Worm (Caenorhabditis elegans) whole organism, early embryonic: ENCODE results near the gene oma-2.

ENCODE experiments used
- B0310.2 ChIP-seq: sonication (generic microtip); optimal IDR thresholded peaks from 2 replicates; lab custom pipeline; 2016; ENCODE audit warnings: mild to moderate bottlenecking, missing genetic modification characterization, missing compliant biosample characterization
- aly-1 ChIP-seq: sonication (generic microtip); optimal IDR thresholded peaks from 2 replicates; lab custom pipeline; 2016; ENCODE audit warnings: missing genetic modification characterization, missing compliant biosample characterization
- hmg-4 ChIP-seq: fragments of 200-800 bp; sonication (Bioruptor generic); optimal IDR thresholded peaks from 2 replicates; lab custom pipeline; 2018; ENCODE audit warnings: mild to moderate bottlenecking, missing genetic modification characterization, missing compliant biosample characterization
- sea-1 ChIP-seq: fragments of 200-800 bp; sonication (Bioruptor generic); conservative IDR thresholded peaks from 2 replicates; pipeline ENCODE4 v1.3.6; 2022; ENCODE audit warnings: missing genetic modification characterization, missing compliant biosample characterization
- tbx-11 ChIP-seq: fragments of 200-800 bp; sonication (Bioruptor generic); IDR thresholded peaks from 2 replicates; pipeline ENCODE4 v1.3.6; 2022; ENCODE audit warnings: missing genetic modification characterization, missing compliant biosample characterization
- tbx-37 ChIP-seq: fragments of 200-800 bp; sonication (Bioruptor generic); conservative IDR thresholded peaks from 2 replicates; pipeline ENCODE4 v1.3.6; 2022; ENCODE audit warnings: missing genetic modification reagents, missing genetic modification characterization, missing compliant biosample characterization
- tra-4 ChIP-seq: sonication (generic microtip); optimal IDR thresholded peaks from 2 replicates; lab custom pipeline; 2017; ENCODE audit warnings: missing genetic modification characterization, missing compliant biosample characterization

- TF ChIP-seq hmg-4, result no peak
- no peak for TF ChIP-seq tra-4
- TF ChIP-seq sea-1 (GFP tag; lab: Robert Waterston, UW), result no peak
- TF ChIP-seq tbx-11, result no peak
- TF ChIP-seq B0310.2 (tag; lab: Kevin White, UChicago), result no peak
- no peak for TF ChIP-seq aly-1 (tag; lab: Kevin White, UChicago)
- TF ChIP-seq tbx-37 (GFP tag; lab: Robert Waterston, UW), result no peak
These were observed 46.5 kb downstream of the oma-2 start, which contains the start of gene catp-3 for ce11 chrV:8075712-8076111.
